Fruit fly (Drosophila melanogaster): ENCODE data around the gene pxb.

The pxb gene

dm6 chr3R:15665962-15666361 is at the start of gene pxb:
TSS of gene pxb (plus strand) at chr3R:15666183.
- no peak for TF ChIP-seq noc (tag; optimal IDR thresholded peaks at IDR 0.05)

- TF ChIP-seq noc (tag; optimal IDR thresholded peaks at IDR 0.05), result no peak
Measured at dm6 chr3R:15617708-15618107, 48.3 kb upstream of the pxb start.

DNA sequence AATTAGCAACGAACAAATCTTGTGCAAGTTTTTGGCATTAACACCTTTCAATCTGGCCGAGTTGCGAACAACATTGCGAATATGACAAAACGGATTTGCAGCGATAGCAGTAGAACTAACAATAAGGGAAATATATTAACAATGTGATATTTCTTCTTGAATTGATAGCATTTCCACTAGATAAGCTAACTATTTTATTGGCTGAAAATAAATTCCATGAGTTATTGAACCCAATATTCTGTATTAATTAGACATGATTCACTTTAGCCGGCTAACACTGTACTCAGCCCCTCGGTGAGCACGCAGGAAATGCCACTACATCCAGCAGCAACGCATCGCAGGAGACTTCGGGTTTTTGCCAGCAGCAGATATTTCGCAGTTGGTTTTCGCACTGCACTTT is 39.1 kb upstream of the pxb start:
- TF ChIP-seq noc (tag; optimal IDR thresholded peaks at IDR 0.05), result no peak

- no peak for TF ChIP-seq noc (tag; optimal IDR thresholded peaks at IDR 0.05)
Measured at dm6 chr3R:15627274-15627673, 38.7 kb upstream of the pxb start.

DNA sequence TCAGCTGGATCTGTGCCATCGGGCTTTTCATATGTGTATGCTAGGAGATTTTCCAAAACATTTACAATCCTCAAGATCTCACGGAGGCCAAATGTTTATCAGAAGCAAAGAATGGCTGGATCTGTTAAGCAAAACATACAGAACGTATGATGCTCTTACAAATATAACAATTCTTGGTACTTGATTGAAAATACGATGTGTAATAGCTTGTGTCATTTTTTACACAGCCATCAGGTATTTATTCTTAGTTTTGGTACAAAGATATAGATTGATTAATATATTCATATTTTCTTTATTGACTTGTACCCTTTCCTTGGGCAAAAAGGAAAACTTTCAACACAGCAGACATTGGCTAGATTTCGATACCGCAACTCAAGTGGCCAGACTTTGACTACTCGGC is 38.0 kb upstream of the pxb start:
- no peak for TF ChIP-seq noc (tag; optimal IDR thresholded peaks at IDR 0.05)

DNA sequence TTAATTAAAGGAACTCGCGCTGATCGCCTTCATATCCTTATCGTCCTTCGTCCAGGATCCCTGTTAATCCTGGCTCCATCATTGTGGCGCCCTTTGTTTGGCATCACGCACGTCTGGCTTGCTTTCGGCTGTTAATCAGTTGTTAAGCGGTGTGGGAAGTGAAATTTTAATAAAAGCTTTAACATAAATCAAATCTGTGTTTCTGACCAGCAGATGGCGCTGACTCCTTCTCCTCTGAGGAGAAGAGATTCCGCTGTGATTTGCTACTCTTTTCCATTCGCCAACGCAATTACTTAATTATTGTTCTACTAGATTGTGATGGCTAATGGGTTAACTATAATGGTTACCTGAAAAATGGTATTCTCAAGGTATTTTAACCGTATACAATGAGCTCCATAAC is 35.9 kb upstream of the pxb start:
- TF ChIP-seq noc (tag; optimal IDR thresholded peaks at IDR 0.05), result no peak

- TF ChIP-seq noc (tag; optimal IDR thresholded peaks at IDR 0.05), result no peak
Measured at dm6 chr3R:15630918-15631317, 35.1 kb upstream of the pxb start.

dm6 chr3R:15632441-15632840 is 33.5 kb upstream of the pxb start:
- TF ChIP-seq noc (tag; optimal IDR thresholded peaks at IDR 0.05), result no peak

DNA sequence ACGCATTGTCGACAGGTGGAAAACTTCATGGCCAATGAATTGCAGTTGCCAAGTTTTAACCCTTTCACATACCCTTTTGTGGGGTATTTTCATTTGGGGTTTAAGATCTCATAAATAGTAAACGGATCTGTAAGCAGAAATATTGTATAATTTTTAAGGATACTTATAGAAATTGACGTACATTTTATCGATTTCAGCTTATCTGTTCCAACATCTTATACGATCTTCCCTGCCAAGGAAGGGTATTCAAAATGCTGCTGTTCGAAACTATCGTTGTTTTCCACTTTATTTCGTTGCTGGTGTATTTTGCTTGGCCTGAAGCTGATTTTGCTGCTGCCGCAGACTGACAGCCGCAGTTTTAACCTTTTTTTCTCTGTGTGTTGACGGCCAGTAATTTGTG is 31.8 kb upstream of the pxb start:
- no peak for TF ChIP-seq noc (tag; optimal IDR thresholded peaks at IDR 0.05)

DNA sequence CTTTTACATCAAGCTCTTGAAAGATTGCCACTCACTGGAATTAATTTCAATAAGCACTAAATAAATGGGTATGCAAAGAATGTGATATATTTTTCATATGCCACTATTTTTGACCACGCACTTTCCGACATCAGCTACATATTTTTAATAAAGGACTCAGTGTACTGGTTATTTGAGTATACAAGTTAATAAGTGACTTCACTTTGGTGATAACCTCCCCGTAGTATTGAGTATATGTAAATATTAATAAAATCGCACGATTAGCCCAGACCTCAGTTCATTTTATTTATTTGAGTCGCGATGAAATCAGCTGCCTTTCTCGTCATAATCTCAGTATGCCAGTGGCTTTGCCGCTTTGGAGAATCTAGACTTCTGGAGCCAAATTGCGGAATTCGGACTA is 30.8 kb upstream of the pxb start, which contains the start of gene CG43335:
TSS of gene CG43335 (plus strand) at position 301 of the 400 bp plus-strand sequence.
- TF ChIP-seq noc (tag; optimal IDR thresholded peaks at IDR 0.05), result no peak

dm6 chr3R:15636868-15637267 is 29.1 kb upstream of the pxb start, which contains the start of gene CG43336:
TSS of gene CG43336 (plus strand) at chr3R:15637168.
- no peak for TF ChIP-seq noc (tag; optimal IDR thresholded peaks at IDR 0.05)

DNA sequence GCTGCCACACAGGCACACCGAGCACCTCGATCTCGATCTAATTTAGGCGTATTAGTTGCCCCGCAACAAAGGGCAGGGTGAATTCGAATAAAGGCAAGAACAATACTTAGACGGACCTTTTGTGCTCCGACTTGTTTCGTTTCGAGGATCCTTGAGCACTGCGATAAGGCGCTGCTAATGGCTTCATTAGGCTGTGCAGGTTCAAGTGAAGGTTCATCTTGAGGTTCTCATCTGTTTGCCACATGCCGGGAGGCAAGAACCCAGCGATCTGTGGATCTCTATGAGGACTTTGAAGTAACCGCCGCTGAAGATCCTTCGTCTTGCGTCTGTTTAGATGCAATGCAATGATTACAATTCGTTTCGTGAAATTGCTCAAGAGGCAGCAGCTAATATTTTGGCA is 26.0 kb upstream of the pxb start:
- no peak for TF ChIP-seq noc (tag; optimal IDR thresholded peaks at IDR 0.05)

DNA sequence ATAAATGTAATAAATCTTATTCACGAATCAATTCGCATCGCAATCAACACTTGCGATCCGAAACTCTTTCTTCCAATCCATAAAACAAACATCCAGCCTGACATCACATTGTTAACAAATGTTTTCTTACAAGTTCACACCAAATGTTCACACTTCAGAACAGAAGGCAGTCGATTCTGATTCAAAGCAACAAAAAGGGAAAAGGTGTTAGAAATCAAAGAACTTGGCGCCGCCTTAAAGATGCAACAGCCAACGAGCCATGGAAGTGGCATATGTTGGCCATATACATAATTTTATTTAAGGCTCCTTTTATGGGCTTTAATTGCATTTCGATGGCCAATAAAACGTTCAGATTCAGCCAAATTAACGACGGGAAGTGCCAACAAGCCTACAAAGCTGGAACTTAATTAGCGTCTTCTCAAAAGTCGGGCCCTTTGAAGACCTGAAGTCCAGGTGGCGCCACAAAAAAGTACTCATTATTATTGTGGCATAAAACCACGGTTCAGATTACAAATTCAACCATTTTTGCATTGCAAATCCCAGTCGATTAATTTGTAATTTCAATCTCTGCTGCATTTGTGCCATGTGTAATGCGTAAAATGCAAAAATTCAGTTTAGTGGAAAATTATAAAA is 24.5 kb upstream of the pxb start:
- no peak for TF ChIP-seq noc (tag; optimal IDR thresholded peaks at IDR 0.05)

dm6 chr3R:15642804-15643203 is 23.2 kb upstream of the pxb start:
- TF ChIP-seq noc (tag; optimal IDR thresholded peaks at IDR 0.05), result no peak

- no peak for TF ChIP-seq noc (tag; optimal IDR thresholded peaks at IDR 0.05)
Measured at dm6 chr3R:15644733-15645132, 21.2 kb upstream of the pxb start.

dm6 chr3R:15646899-15647443 is 19.0 kb upstream of the pxb start:
- TF ChIP-seq noc (tag; optimal IDR thresholded peaks at IDR 0.05), result no peak

DNA sequence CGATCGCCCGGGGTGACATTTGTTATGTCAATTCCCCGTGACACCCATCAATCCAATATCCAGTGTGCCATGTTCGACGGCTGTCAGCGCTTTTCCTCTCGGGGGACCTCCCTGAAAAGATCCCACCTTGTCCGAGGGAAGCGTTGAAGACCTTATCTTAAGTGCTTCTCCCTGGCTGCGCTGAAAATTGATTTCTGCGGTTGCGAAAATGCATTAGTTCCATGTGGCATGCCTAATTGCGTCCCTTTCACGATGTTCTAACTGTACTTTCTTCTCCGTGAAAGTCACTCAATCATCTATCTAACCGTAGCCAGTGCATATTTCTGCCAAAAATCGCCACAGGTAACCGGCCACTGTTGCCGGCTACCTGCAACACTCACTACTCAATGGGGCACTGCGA is 17.1 kb upstream of the pxb start:
- TF ChIP-seq noc (tag; optimal IDR thresholded peaks at IDR 0.05), result no peak

dm6 chr3R:15650250-15650649 is 15.7 kb upstream of the pxb start:
- no peak for TF ChIP-seq noc (tag; optimal IDR thresholded peaks at IDR 0.05)

Data from whole organism, larva.